Fruit fly (Drosophila melanogaster) whole organism, prepupa: Measurements from ENCODE around the gene CG9257.

Experiments used
- CG10631 ChIP-seq: fragments of 200-800 bp; sonication (Bioruptor generic); optimal IDR thresholded peaks from 2 replicates; lab custom pipeline; 2016; ENCODE audit warnings: missing biosample characterization, missing genetic modification characterization
- CG15336 ChIP-seq: fragments of 200-800 bp; sonication (Bioruptor generic); IDR thresholded peaks from 2 replicates; pipeline ENCODE4 v1.3.6; 2022; ENCODE audit warnings: missing biosample characterization, missing genetic modification characterization
- CG32006 ChIP-seq: fragments of 200-800 bp; sonication (Bioruptor generic); optimal IDR thresholded peaks from 3 replicates; lab custom pipeline; 2017; ENCODE audit warnings: missing biosample characterization, mild to moderate bottlenecking, missing genetic modification characterization
- CG6163 ChIP-seq: fragments of 200-800 bp; sonication (Bioruptor generic); IDR thresholded peaks from 3 replicates; pipeline ENCODE4 v1.3.6; 2022; ENCODE audit warnings: missing biosample characterization, missing genetic modification characterization
- CG8119 ChIP-seq: fragments of 200-800 bp; sonication (Bioruptor generic); IDR thresholded peaks from 3 replicates; pipeline ENCODE4 v1.3.6; 2022; ENCODE audit warnings: missing biosample characterization, missing genetic modification characterization
- Hr39 ChIP-seq: fragments of 200-800 bp; sonication (Bioruptor generic); optimal IDR thresholded peaks from 2 replicates; lab custom pipeline; 2016; ENCODE audit warnings: missing biosample characterization, missing genetic modification characterization
- Hr4 ChIP-seq: fragments of 200-800 bp; sonication (Bioruptor generic); optimal IDR thresholded peaks from 3 replicates; lab custom pipeline; 2016; ENCODE audit warnings: missing biosample characterization, missing genetic modification characterization
- Lpt ChIP-seq: fragments of 200-800 bp; sonication (Bioruptor generic); optimal IDR thresholded peaks from 3 replicates; lab custom pipeline; 2016; ENCODE audit warnings: missing biosample characterization, missing genetic modification characterization
- cyc ChIP-seq: fragments of 200-800 bp; sonication (Bioruptor generic); optimal IDR thresholded peaks from 3 replicates; lab custom pipeline; 2016; ENCODE audit warnings: missing biosample characterization, missing genetic modification characterization
- ss ChIP-seq, 2 experiments: fragments of 200-800 bp; sonication (Bioruptor generic); optimal IDR thresholded peaks; 2 replicates in 1 of 2; 3 replicates in 1 of 2; lab custom pipeline; 2017 to 2018; ENCODE audit warnings: mild to moderate bottlenecking in 2 of 2, missing biosample characterization in 2 of 2, missing genetic modification characterization in 2 of 2, moderate library complexity in 1 of 2
- topi ChIP-seq: fragments of 200-800 bp; sonication (Bioruptor generic); optimal IDR thresholded peaks from 3 replicates; lab custom pipeline; 2016; ENCODE audit warnings: missing biosample characterization, missing genetic modification characterization

DNA sequence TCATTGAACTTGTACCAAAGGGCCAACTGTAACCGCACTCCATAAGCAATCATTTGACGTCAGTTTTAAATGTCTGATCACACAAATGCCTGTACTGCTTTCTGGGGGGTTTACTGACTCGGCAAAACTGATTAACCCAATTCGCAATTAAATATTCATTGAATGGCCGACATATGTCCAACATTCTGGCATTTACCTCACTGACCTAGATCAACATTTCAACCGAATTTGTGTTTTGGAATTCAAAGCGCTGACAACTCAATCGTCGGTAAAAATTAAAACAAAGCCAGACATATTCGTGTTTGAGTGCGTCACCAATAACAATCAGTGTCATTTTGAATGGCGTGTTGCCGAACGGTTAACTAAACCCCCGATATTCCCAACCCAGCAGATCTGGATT, 13.1 kb downstream of the CG9257 start:
- TF ChIP-seq CG8119 (GFP tag; lab: Robert Waterston, UW), result no peak
- TF ChIP-seq CG15336, result no peak
- TF ChIP-seq Lpt, result no peak
- TF ChIP-seq Hr4 (GFP tag; lab: Kevin White, UChicago), result no peak
- TF ChIP-seq CG32006, result no peak
- TF ChIP-seq ss (GFP tag; optimal IDR thresholded peaks at IDR 0.05; lab: Kevin White, UChicago), result no peak
- no peak for TF ChIP-seq CG10631 (GFP tag; lab: Kevin White, UChicago)
- no peak for TF ChIP-seq CG6163 (GFP tag; lab: Robert Waterston, UW)
- no peak for TF ChIP-seq topi
- TF ChIP-seq Hr39 (GFP tag; lab: Kevin White, UChicago), result no peak
- TF ChIP-seq cyc (GFP tag; lab: Kevin White, UChicago), result no peak
